Fruit fly (Drosophila melanogaster) whole organism, embryonic: Measurements from ENCODE around the gene CG5013.

Experiments used
- BtbVII ChIP-seq: fragments of 200-800 bp; sonication (Bioruptor generic); optimal IDR thresholded peaks from 3 replicates; lab custom pipeline; 2017; ENCODE audit warnings: missing biosample characterization, mild to moderate bottlenecking, missing genetic modification characterization
- CG10565 ChIP-seq: fragments of 200-800 bp; sonication (Bioruptor generic); optimal IDR thresholded peaks from 3 replicates; lab custom pipeline; 2016; ENCODE audit warnings: missing biosample characterization, mild to moderate bottlenecking, missing genetic modification characterization
- CG10979 ChIP-seq: fragments of 200-800 bp; sonication (Bioruptor generic); optimal IDR thresholded peaks from 2 replicates; lab custom pipeline; 2018; ENCODE audit warnings: missing biosample characterization, mild to moderate bottlenecking, missing genetic modification characterization, moderate library complexity
- CG16813 ChIP-seq: fragments of 200-800 bp; sonication (Bioruptor generic); IDR thresholded peaks from 3 replicates; pipeline ENCODE4 v1.3.6; 2022; ENCODE audit warnings: missing biosample characterization, missing genetic modification characterization; ENCODE audit not compliant: partially characterized antibody
- CG16815 ChIP-seq: fragments of 200-800 bp; sonication (Bioruptor generic); optimal IDR thresholded peaks from 3 replicates; lab custom pipeline; 2017; ENCODE audit warnings: missing biosample characterization, mild to moderate bottlenecking, missing genetic modification characterization
- CG17361 ChIP-seq: fragments of 200-800 bp; sonication (Bioruptor generic); IDR thresholded peaks from 3 replicates; pipeline ENCODE4 v1.3.6; 2022; ENCODE audit warnings: missing biosample characterization, missing genetic modification characterization
- CG17829 ChIP-seq: fragments of 200-800 bp; optimal IDR thresholded peaks from 2 replicates; lab custom pipeline; 2019; ENCODE audit warnings: missing biosample characterization, mild to moderate bottlenecking, missing genetic modification characterization, moderate library complexity
- CG17912 ChIP-seq: fragments of 200-800 bp; sonication (Bioruptor generic); optimal IDR thresholded peaks from 2 replicates; lab custom pipeline; 2018; ENCODE audit warnings: missing biosample characterization, mild to moderate bottlenecking, missing genetic modification characterization
- CG18619 ChIP-seq: fragments of 200-800 bp; sonication (Bioruptor generic); optimal IDR thresholded peaks from 3 replicates; lab custom pipeline; 2017; ENCODE audit warnings: missing biosample characterization, mild to moderate bottlenecking, missing genetic modification characterization
- CG3065 ChIP-seq: fragments of 200-800 bp; sonication (Bioruptor generic); optimal IDR thresholded peaks from 2 replicates; lab custom pipeline; 2016; ENCODE audit warnings: missing biosample characterization, missing genetic modification characterization
- CG31224 ChIP-seq: fragments of 200-800 bp; sonication (Bioruptor generic); IDR thresholded peaks from 2 replicates; pipeline ENCODE4 v1.3.6; 2022; ENCODE audit warnings: missing biosample characterization, missing genetic modification characterization
- CG32767 ChIP-seq: fragments of 200-800 bp; sonication (Bioruptor generic); IDR thresholded peaks from 2 replicates; pipeline ENCODE4 v1.3.6; 2022; ENCODE audit warnings: missing biosample characterization, missing genetic modification characterization
- CG3407 ChIP-seq: fragments of 200-800 bp; sonication (Bioruptor generic); optimal IDR thresholded peaks from 2 replicates; lab custom pipeline; 2018; ENCODE audit warnings: missing biosample characterization, mild to moderate bottlenecking, missing genetic modification characterization
- CG4328 ChIP-seq: fragments of 200-800 bp; sonication (Bioruptor generic); optimal IDR thresholded peaks from 3 replicates; lab custom pipeline; 2017; ENCODE audit warnings: missing biosample characterization, missing genetic modification reagents, missing genetic modification characterization
- CG43689 ChIP-seq: fragments of 200-800 bp; sonication (Bioruptor generic); IDR thresholded peaks from 2 replicates; pipeline ENCODE4 v1.3.6; 2022; ENCODE audit warnings: missing biosample characterization, missing genetic modification characterization
- CG4424 ChIP-seq: fragments of 200-800 bp; sonication (Bioruptor generic); optimal IDR thresholded peaks from 3 replicates; lab custom pipeline; 2016; ENCODE audit warnings: missing biosample characterization, missing genetic modification characterization
- CG6689 ChIP-seq: fragments of 200-800 bp; sonication (Bioruptor generic); IDR thresholded peaks from 2 replicates; pipeline ENCODE4 v1.3.6; 2022; ENCODE audit warnings: missing biosample characterization, missing genetic modification characterization
- CG9817 ChIP-seq: fragments of 200-800 bp; sonication (Bioruptor generic); optimal IDR thresholded peaks from 2 replicates; lab custom pipeline; 2018; ENCODE audit warnings: missing biosample characterization, mild to moderate bottlenecking, missing genetic modification characterization, moderate library complexity
- Dad ChIP-seq: fragments of 200-800 bp; sonication (Bioruptor generic); optimal IDR thresholded peaks from 3 replicates; lab custom pipeline; 2016; ENCODE audit warnings: missing biosample characterization, missing genetic modification characterization
- Dek ChIP-seq: fragments of 200-800 bp; sonication (Bioruptor generic); optimal IDR thresholded peaks from 3 replicates; lab custom pipeline; 2019; ENCODE audit warnings: missing biosample characterization, mild to moderate bottlenecking, missing genetic modification characterization, moderate library complexity
- Dll ChIP-seq: fragments of 200-800 bp; sonication (Bioruptor generic); IDR thresholded peaks from 4 replicates; pipeline ENCODE4 v1.3.6; 2022; ENCODE audit warnings: missing biosample characterization, missing genetic modification characterization; ENCODE audit not compliant: partially characterized antibody
- Dref ChIP-seq: fragments of 200-800 bp; sonication (Bioruptor generic); IDR thresholded peaks from 2 replicates; pipeline ENCODE4 v1.3.6; 2022; ENCODE audit warnings: missing biosample characterization, missing genetic modification characterization
- ERR ChIP-seq: fragments of 200-800 bp; sonication (Bioruptor generic); optimal IDR thresholded peaks from 2 replicates; lab custom pipeline; 2016; ENCODE audit warnings: missing biosample characterization, missing genetic modification characterization
- GATAe ChIP-seq: fragments of 200-800 bp; sonication (Bioruptor generic); conservative IDR thresholded peaks from 2 replicates; pipeline ENCODE4 v1.3.6; 2022; ENCODE audit warnings: missing biosample characterization, missing genetic modification characterization
- HLH3B ChIP-seq: fragments of 200-800 bp; sonication (Bioruptor generic); IDR thresholded peaks from 2 replicates; pipeline ENCODE4 v1.3.6; 2022; ENCODE audit warnings: missing biosample characterization, missing genetic modification characterization
- MBD-R2 ChIP-seq: fragments of 200-800 bp; sonication (Bioruptor generic); IDR thresholded peaks from 2 replicates; pipeline ENCODE4 v1.3.6; 2022; ENCODE audit warnings: missing biosample characterization, missing genetic modification characterization
- MTF-1 ChIP-seq: fragments of 200-800 bp; sonication (Bioruptor generic); optimal IDR thresholded peaks from 2 replicates; lab custom pipeline; 2018; ENCODE audit warnings: missing biosample characterization, mild to moderate bottlenecking, missing genetic modification characterization, borderline replicate concordance
- Max ChIP-seq: fragments of 200-800 bp; sonication (Bioruptor generic); optimal IDR thresholded peaks from 2 replicates; lab custom pipeline; 2016; ENCODE audit warnings: missing biosample characterization, mild to moderate bottlenecking, missing genetic modification characterization
- Oaz ChIP-seq: fragments of 200-800 bp; sonication (Bioruptor generic); IDR thresholded peaks from 2 replicates; pipeline ENCODE4 v1.3.6; 2022; ENCODE audit warnings: missing biosample characterization, missing genetic modification characterization
- Oli ChIP-seq: fragments of 200-800 bp; sonication (Bioruptor generic); optimal IDR thresholded peaks from 2 replicates; lab custom pipeline; 2018; ENCODE audit warnings: missing biosample characterization, mild to moderate bottlenecking, missing genetic modification characterization, moderate library complexity
- ab ChIP-seq: fragments of 200-800 bp; sonication (Bioruptor generic); optimal IDR thresholded peaks from 2 replicates; lab custom pipeline; 2016; ENCODE audit warnings: missing biosample characterization, missing genetic modification characterization
- ase ChIP-seq: fragments of 200-800 bp; sonication (Bioruptor generic); IDR thresholded peaks from 3 replicates; pipeline ENCODE4 v1.3.6; 2022; ENCODE audit warnings: missing biosample characterization, missing genetic modification characterization
- az2 ChIP-seq: fragments of 200-800 bp; sonication (Bioruptor generic); optimal IDR thresholded peaks from 3 replicates; lab custom pipeline; 2016; ENCODE audit warnings: missing biosample characterization, missing genetic modification characterization
- caup ChIP-seq: fragments of 200-800 bp; sonication (Bioruptor generic); optimal IDR thresholded peaks from 3 replicates; lab custom pipeline; 2017; ENCODE audit warnings: missing biosample characterization, mild to moderate bottlenecking, missing genetic modification characterization, moderate library complexity; ENCODE audit not compliant: severe bottlenecking
- chinmo ChIP-seq: fragments of 200-800 bp; sonication (Bioruptor generic); IDR thresholded peaks from 4 replicates; pipeline ENCODE4 v1.3.6; 2022; ENCODE audit warnings: missing biosample characterization, missing genetic modification characterization; ENCODE audit not compliant: partially characterized antibody
- crc ChIP-seq: fragments of 200-800 bp; sonication (Bioruptor generic); optimal IDR thresholded peaks from 2 replicates; lab custom pipeline; 2016; ENCODE audit warnings: missing biosample characterization, missing genetic modification characterization
- danr ChIP-seq: fragments of 200-800 bp; sonication (Bioruptor generic); IDR thresholded peaks from 2 replicates; pipeline ENCODE4 v1.3.6; 2022; ENCODE audit warnings: missing biosample characterization, missing genetic modification characterization
- esg ChIP-seq: fragments of 200-800 bp; sonication (Bioruptor generic); conservative IDR thresholded peaks from 2 replicates; pipeline ENCODE4 v1.3.6; 2022; ENCODE audit warnings: missing biosample characterization, missing genetic modification characterization
- gt ChIP-seq: fragments of 200-800 bp; sonication (Bioruptor generic); IDR thresholded peaks from 2 replicates; pipeline ENCODE4 v1.3.6; 2022; ENCODE audit warnings: missing biosample characterization, missing genetic modification characterization
- hth ChIP-seq: fragments of >200 bp; optimal IDR thresholded peaks from 2 replicates; lab custom pipeline; 2017; ENCODE audit warnings: inconsistent platforms
- mam ChIP-seq: fragments of 200-800 bp; sonication (Bioruptor generic); optimal IDR thresholded peaks from 3 replicates; lab custom pipeline; 2016; ENCODE audit warnings: missing biosample characterization, missing genetic modification characterization
- mld ChIP-seq: fragments of 200-800 bp; sonication (Bioruptor generic); IDR thresholded peaks from 3 replicates; pipeline ENCODE4 v1.3.6; 2022; ENCODE audit warnings: missing biosample characterization, missing genetic modification characterization; ENCODE audit not compliant: partially characterized antibody
- nau ChIP-seq: fragments of 200-800 bp; sonication (Bioruptor generic); optimal IDR thresholded peaks from 3 replicates; lab custom pipeline; 2017; ENCODE audit warnings: missing biosample characterization, mild to moderate bottlenecking, missing genetic modification characterization, missing genetic modification reagents
- odd ChIP-seq: fragments of 200-800 bp; sonication (Bioruptor generic); optimal IDR thresholded peaks from 2 replicates; lab custom pipeline; 2017; ENCODE audit warnings: missing biosample characterization, mild to moderate bottlenecking, missing genetic modification characterization
- pum ChIP-seq: fragments of 200-800 bp; sonication (Bioruptor generic); optimal IDR thresholded peaks from 2 replicates; lab custom pipeline; 2016; ENCODE audit warnings: missing biosample characterization, missing genetic modification characterization
- row ChIP-seq: fragments of 200-800 bp; sonication (Bioruptor generic); IDR thresholded peaks from 3 replicates; pipeline ENCODE4 v1.3.6; 2022; ENCODE audit warnings: missing biosample characterization, missing genetic modification characterization
- scrt ChIP-seq: fragments of 200-800 bp; sonication (Bioruptor generic); optimal IDR thresholded peaks from 2 replicates; lab custom pipeline; 2018; ENCODE audit warnings: missing biosample characterization, mild to moderate bottlenecking, missing genetic modification characterization, moderate library complexity
- tap ChIP-seq: fragments of 200-800 bp; optimal IDR thresholded peaks from 3 replicates; lab custom pipeline; 2019; ENCODE audit warnings: missing biosample characterization, mild to moderate bottlenecking, missing genetic modification characterization, moderate library complexity
- twi ChIP-seq: fragments of 200-800 bp; optimal IDR thresholded peaks from 2 replicates; lab custom pipeline; 2019; ENCODE audit warnings: missing biosample characterization, mild to moderate bottlenecking, missing genetic modification characterization, moderate library complexity
- wor ChIP-seq: fragments of 200-800 bp; sonication (Bioruptor generic); IDR thresholded peaks from 2 replicates; pipeline ENCODE4 v1.3.6; 2022; ENCODE audit warnings: missing biosample characterization, missing genetic modification characterization

The CG5013 gene

DNA sequence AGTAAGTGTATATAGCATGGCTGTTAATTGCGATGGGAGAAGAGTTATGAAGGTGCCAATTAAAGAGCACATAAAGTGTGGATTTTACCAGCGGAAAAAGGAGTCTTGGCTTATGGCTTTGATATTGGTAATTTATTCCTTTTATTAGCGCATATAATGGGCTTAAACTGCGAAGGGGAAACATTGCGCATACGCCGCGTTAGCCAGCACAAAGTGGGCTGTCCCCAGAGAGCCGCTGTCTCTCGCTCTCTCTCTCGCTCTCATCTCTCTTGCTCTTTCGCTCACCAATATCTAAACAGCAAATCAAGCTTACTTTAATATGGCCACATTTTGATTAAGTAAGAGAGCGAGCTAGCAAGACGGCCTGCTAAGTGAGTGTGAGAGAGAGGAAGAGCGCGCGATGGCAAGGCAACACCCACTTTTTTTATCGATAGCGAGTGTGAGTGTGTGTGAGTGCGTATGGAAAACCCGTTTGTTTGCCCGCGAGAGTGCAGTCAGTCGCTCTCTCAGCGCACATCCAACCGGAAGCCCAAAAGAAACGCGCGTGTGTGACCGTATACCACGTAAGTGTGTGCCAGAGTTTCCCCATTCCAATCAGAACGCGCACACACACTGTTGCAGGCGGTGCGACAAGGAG is 23.8 kb upstream of the CG5013 start, which contains the start of gene pnr (continued):
- TF ChIP-seq CG17829 (tag; lab: Kevin White, UChicago), result peak; percentile 23
- no peak for TF ChIP-seq CG10565 (GFP tag; lab: Kevin White, UChicago)
- TF ChIP-seq HLH3B (GFP tag; lab: Robert Waterston, UW), result no peak
- TF ChIP-seq CG43689 (GFP tag; lab: Robert Waterston, UW), result no peak
- peak; percentile 89 for TF ChIP-seq chinmo (GFP tag; lab: Robert Waterston, UW)
- TF ChIP-seq ERR (GFP tag; lab: Kevin White, UChicago), result no peak
- no peak for TF ChIP-seq MTF-1
- TF ChIP-seq tap (tag; lab: Kevin White, UChicago), result no peak
- TF ChIP-seq Oli (tag; lab: Kevin White, UChicago), result no peak
- no peak for TF ChIP-seq CG3065 (GFP tag; lab: Kevin White, UChicago)
- peak; percentile 27 for TF ChIP-seq twi (tag; lab: Kevin White, UChicago)
- no peak for TF ChIP-seq CG31224
- TF ChIP-seq CG10979 (tag; lab: Kevin White, UChicago), result peak; percentile 25
- 0 out of 2 replicates have a peak, but pooled peaks have one; percentile 20 for TF ChIP-seq CG6689 (GFP tag; lab: Robert Waterston, UW)
- no peak for TF ChIP-seq danr (GFP tag; lab: Robert Waterston, UW)
- peak; percentile 56; the same call in 1 of the 2 replicates for TF ChIP-seq CG32767 (GFP tag; lab: Robert Waterston, UW)
- no peak for TF ChIP-seq CG17912 (GFP tag; lab: Kevin White, UChicago)
- 0 out of 3 replicates have a peak, but pooled peaks have one; percentile 10 for TF ChIP-seq ase (GFP tag; lab: Robert Waterston, UW)
- TF ChIP-seq wor, result no peak
- TF ChIP-seq mld (GFP tag; lab: Robert Waterston, UW), result peak; percentile 10; the same call in 1 of the 3 replicates
- no peak for TF ChIP-seq ab
- 0 out of 4 replicates have a peak, but pooled peaks have one; percentile 32 for TF ChIP-seq Dll
- no peak for TF ChIP-seq row (GFP tag; lab: Robert Waterston, UW)
- 0 out of 2 replicates have a peak, but pooled peaks have one; percentile 13 for TF ChIP-seq Dref (GFP tag; lab: Robert Waterston, UW)
- no peak for TF ChIP-seq BtbVII (GFP tag; lab: Kevin White, UChicago)
- no peak for TF ChIP-seq Oaz (GFP tag; lab: Robert Waterston, UW)
- no peak for TF ChIP-seq scrt (GFP tag; lab: Kevin White, UChicago)
- no peak for TF ChIP-seq esg (GFP tag; lab: Robert Waterston, UW)
- TF ChIP-seq nau, result no peak
- no peak for TF ChIP-seq CG3407 (GFP tag; lab: Kevin White, UChicago)
- TF ChIP-seq CG16815 (GFP tag; lab: Kevin White, UChicago), result no peak
- no peak for TF ChIP-seq az2 (GFP tag; lab: Kevin White, UChicago)
- TF ChIP-seq odd (GFP tag; lab: Kevin White, UChicago), result peak; percentile 23
- no peak for TF ChIP-seq pum (GFP tag; lab: Kevin White, UChicago)
- no peak for TF ChIP-seq mam (GFP tag; lab: Kevin White, UChicago)
- peak; percentile 42 for TF ChIP-seq caup (GFP tag; lab: Kevin White, UChicago)
- no peak for TF ChIP-seq CG9817 (tag; lab: Kevin White, UChicago)
- no peak for TF ChIP-seq Dad
- no peak for TF ChIP-seq CG17361 (GFP tag; lab: Robert Waterston, UW)
- no peak for TF ChIP-seq hth (lab: Kevin White, UChicago)
- TF ChIP-seq CG4424, result no peak
- no peak for TF ChIP-seq CG16813
- TF ChIP-seq CG4328 (GFP tag; lab: Kevin White, UChicago), result no peak
- TF ChIP-seq gt (GFP tag; lab: Robert Waterston, UW), result no peak
- peak; percentile 99 for TF ChIP-seq GATAe (GFP tag; lab: Robert Waterston, UW)
- no peak for TF ChIP-seq CG18619
- TF ChIP-seq MBD-R2, result no peak
- TF ChIP-seq Dek (tag; lab: Kevin White, UChicago), result no peak
- TF ChIP-seq crc (GFP tag; lab: Kevin White, UChicago), result no peak
- TF ChIP-seq Max (GFP tag; lab: Kevin White, UChicago), result no peak
